Worm (Caenorhabditis elegans): Measurements from ENCODE around the gene F59E12.3.

Gene F59E12.3

ce11 chrII:5660736-5661734 lies 22.9 kb downstream of the F59E12.3 start, which contains the start of the genes ift-43 and mdt-26 (continued):
- TF ChIP-seq fkh-8 (tag; optimal IDR thresholded peaks at IDR 0.05), result peak; percentile 90
- peak; percentile 17 to 89 (median 77) for TF ChIP-seq ceh-82 (tag; optimal IDR thresholded peaks at IDR 0.05)
- TF ChIP-seq skn-1 (tag; optimal IDR thresholded peaks at IDR 0.05), result peak; percentile 84
- no peak for TF ChIP-seq mef-2 (tag; optimal IDR thresholded peaks at IDR 0.05)
- peak; percentile 44 for TF ChIP-seq aly-2 (tag; optimal IDR thresholded peaks at IDR 0.05)
- TF ChIP-seq tbx-2 (tag; optimal IDR thresholded peaks at IDR 0.05), result peak; percentile 92
- peak; percentile 44 for TF ChIP-seq blmp-1 (tag; optimal IDR thresholded peaks at IDR 0.05)
- TF ChIP-seq egl-27 (tag; optimal IDR thresholded peaks at IDR 0.05), result no peak
- peak; percentile 82 for TF ChIP-seq jun-1 (tag; optimal IDR thresholded peaks at IDR 0.05)
- TF ChIP-seq mab-9 (GFP tag; IDR thresholded peaks at IDR 0.05), result peak; percentile 80
- TF ChIP-seq C34B4.2 (tag; optimal IDR thresholded peaks at IDR 0.05), result peak; percentile 14
- TF ChIP-seq C16A3.4 (tag; optimal IDR thresholded peaks at IDR 0.05), result peak; percentile 76
- no peak for TF ChIP-seq ceh-90 (tag; optimal IDR thresholded peaks at IDR 0.05)
- TF ChIP-seq ama-1 (optimal IDR thresholded peaks at IDR 0.05), result peak; percentile 99
- peak in 2 of 6 experiments; percentile 57 to 58 for TF ChIP-seq elt-3 (tag; optimal IDR thresholded peaks at IDR 0.05)
- TF ChIP-seq hlh-4 (tag; optimal IDR thresholded peaks at IDR 0.05), result peak; percentile 20
- peak; percentile 85 for TF ChIP-seq egl-13 (tag; optimal IDR thresholded peaks at IDR 0.05)
- peak; percentile 94 for TF ChIP-seq nhr-47 (tag; optimal IDR thresholded peaks at IDR 0.05)
- TF ChIP-seq rnt-1 (tag; optimal IDR thresholded peaks at IDR 0.05), result peak; percentile 78
- peak; percentile 2 for TF ChIP-seq aha-1 (tag; optimal IDR thresholded peaks at IDR 0.05)
- TF ChIP-seq pag-3 (tag; optimal IDR thresholded peaks at IDR 0.05; ENCODE audit: borderline replicate concordance, insufficient read depth), result peak; percentile 1
- TF ChIP-seq irx-1 (tag; optimal IDR thresholded peaks at IDR 0.05), result peak; percentile 87
- TF ChIP-seq ces-1 (GFP tag; optimal IDR thresholded peaks at IDR 0.05), result no peak
- TF ChIP-seq mep-1 (tag; optimal IDR thresholded peaks at IDR 0.05), result peak; percentile 74
- peak in 1 of 2 experiments; percentile 82 for TF ChIP-seq ztf-11 (tag; optimal IDR thresholded peaks at IDR 0.05)
- TF ChIP-seq sup-37 (GFP tag; optimal IDR thresholded peaks at IDR 0.05), result peak; percentile 82
- TF ChIP-seq ceh-63 (GFP tag; optimal IDR thresholded peaks at IDR 0.05), result peak; percentile 15
- TF ChIP-seq unc-30 (tag; optimal IDR thresholded peaks at IDR 0.05), result no peak
- peak; percentile 77 for TF ChIP-seq zip-4 (GFP tag; optimal IDR thresholded peaks at IDR 0.05)
- peak; percentile 90 for TF ChIP-seq nhr-20 (tag; optimal IDR thresholded peaks at IDR 0.05)
- TF ChIP-seq ets-5 (GFP tag; IDR thresholded peaks at IDR 0.05), result no peak
- TF ChIP-seq unc-62 (GFP tag; optimal IDR thresholded peaks at IDR 0.05), result no peak
- peak; percentile 58 for TF ChIP-seq snpc-4 (tag; optimal IDR thresholded peaks at IDR 0.05)
- peak; percentile 88 for TF ChIP-seq nhr-90 (tag; optimal IDR thresholded peaks at IDR 0.05; ENCODE audit: poor library complexity)
- peak; percentile 83 to 90 for TF ChIP-seq lsy-2 (tag; optimal IDR thresholded peaks at IDR 0.05)
- TF ChIP-seq nhr-71 (tag; optimal IDR thresholded peaks at IDR 0.05), result peak; percentile 93
- TF ChIP-seq unc-98 (GFP tag; IDR thresholded peaks at IDR 0.05), result no peak
- TF ChIP-seq sox-4 (tag; optimal IDR thresholded peaks at IDR 0.05), result peak; percentile 77
- TF ChIP-seq dpl-1 (GFP tag; optimal IDR thresholded peaks at IDR 0.05), result peak; percentile 35 to 70 (median 60)
- no peak for TF ChIP-seq nhr-84 (tag; optimal IDR thresholded peaks at IDR 0.05)
- peak; percentile 88 for TF ChIP-seq unc-86 (tag; optimal IDR thresholded peaks at IDR 0.05)

Data from whole organism, L1 larva.